Worm (Caenorhabditis elegans) whole organism, L4 larva: Measurements from ENCODE around the gene T05G5.1.

Experiments
- attf-4 ChIP-seq: sonication (generic microtip); optimal IDR thresholded peaks from 3 replicates; lab custom pipeline; 2017; ENCODE audit warnings: missing biosample characterization, missing genetic modification characterization
- ceh-32 ChIP-seq: sonication (generic microtip); optimal IDR thresholded peaks from 2 replicates; lab custom pipeline; 2016; ENCODE audit warnings: mild to moderate bottlenecking, missing genetic modification characterization, missing compliant biosample characterization; ENCODE audit not compliant: poor library complexity
- ceh-82 ChIP-seq: sonication (generic microtip); optimal IDR thresholded peaks from 2 replicates; lab custom pipeline; 2017; ENCODE audit warnings: missing biosample characterization, missing genetic modification characterization
- ces-1 ChIP-seq: fragments of 150-350 bp; sonication (generic microtip); optimal IDR thresholded peaks from 4 replicates; lab custom pipeline; 2014; ENCODE audit warnings: missing biosample characterization, missing genetic modification reagents, missing genetic modification characterization
- dmd-8 ChIP-seq: fragments of 200-800 bp; sonication (Bioruptor generic); IDR thresholded peaks from 2 replicates; pipeline ENCODE4 v1.3.6; 2022; ENCODE audit warnings: missing genetic modification characterization, missing compliant biosample characterization
- fkh-10 ChIP-seq: fragments of 150-350 bp; optimal IDR thresholded peaks from 2 replicates; lab custom pipeline; 2014; ENCODE audit warnings: missing biosample characterization, missing genetic modification reagents, missing genetic modification characterization
- lin-39 ChIP-seq: fragments of 150-350 bp; optimal IDR thresholded peaks from 2 replicates; lab custom pipeline; 2014; ENCODE audit warnings: missing biosample characterization, missing genetic modification reagents, missing genetic modification characterization
- nhr-77 ChIP-seq: fragments of 150-350 bp; optimal IDR thresholded peaks from 2 replicates; lab custom pipeline; 2014; ENCODE audit warnings: missing biosample characterization, missing genetic modification characterization
- pha-4 ChIP-seq, 2 experiments: fragments of 150-350 bp in 1 of 2; fragments of 200-800 bp in 1 of 2; sonication (Bioruptor generic) in 1 of 2; IDR thresholded peaks in 1 of 2; optimal IDR thresholded peaks in 1 of 2; 2 replicates each; pipeline versions ENCODE4 v1.3.6 to Lab custom; 2014 to 2022; ENCODE audit warnings: missing genetic modification characterization in 2 of 2, missing genetic modification reagents in 2 of 2, missing biosample characterization in 1 of 2, missing compliant biosample characterization in 1 of 2
- spr-3 ChIP-seq: fragments of 200-800 bp; sonication (Bioruptor generic); optimal IDR thresholded peaks from 2 replicates; lab custom pipeline; 2018; ENCODE audit warnings: mild to moderate bottlenecking, missing genetic modification characterization, missing compliant biosample characterization
- unc-130 ChIP-seq: sonication (generic microtip); optimal IDR thresholded peaks from 2 replicates; lab custom pipeline; 2016; ENCODE audit warnings: missing genetic modification reagents, missing genetic modification characterization, missing compliant biosample characterization
- unc-62 ChIP-seq, 3 experiments: fragments of 150-350 bp in 1 of 3; sonication (generic microtip); optimal IDR thresholded peaks in 2 of 3; peaks in 1 of 3; 1 replicate in 1 of 3; 2 replicates in 2 of 3; lab custom pipeline; 2014 to 2017; ENCODE audit warnings: missing biosample characterization in 3 of 3, missing genetic modification characterization in 3 of 3, missing genetic modification reagents in 3 of 3, missing genotype in 1 of 3
- zip-2 ChIP-seq: fragments of 150-350 bp; optimal IDR thresholded peaks from 2 replicates; lab custom pipeline; 2014; ENCODE audit warnings: missing biosample characterization, missing genetic modification characterization

DNA sequence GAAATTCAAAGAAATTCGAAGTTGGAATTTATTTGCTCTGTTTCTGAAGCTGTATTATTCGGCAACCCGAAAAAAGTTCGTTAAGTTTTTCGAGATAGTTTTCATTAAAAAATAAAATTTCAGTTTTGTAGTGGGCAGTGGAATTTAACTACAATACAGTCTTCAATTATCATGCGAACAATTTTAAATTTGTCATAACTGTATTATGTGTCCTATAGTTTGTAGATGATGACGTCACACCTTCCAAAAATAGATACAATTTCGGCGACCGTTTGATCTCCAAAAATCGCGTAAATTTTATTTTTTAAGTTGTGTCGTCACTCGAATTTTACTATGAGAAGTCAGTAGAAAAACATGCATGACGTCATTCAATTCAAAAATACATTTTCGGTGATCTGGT is 30.0 kb downstream of the T05G5.1 start:
- TF ChIP-seq unc-130 (GFP tag; lab: Kevin White, UChicago) (no peak), nhr-77 (tag; lab: Kevin White, UChicago) (no peak), spr-3 (GFP tag; lab: Kevin White, UChicago) (no peak), zip-2 (no peak), attf-4 (tag; lab: Kevin White, UChicago) (no peak), ceh-82 (no peak), unc-62 (GFP tag; optimal IDR thresholded peaks at IDR 0.05 in 1 of 2; lab: Kevin White, UChicago) (no peak), unc-62 (tag; optimal IDR thresholded peaks at IDR 0.05; lab: Kevin White, UChicago) (no peak), lin-39 (tag; lab: Kevin White, UChicago) (no peak), pha-4 (GFP tag; IDR thresholded peaks at IDR 0.05; lab: Robert Waterston, UW) (no peak), pha-4 (tag; optimal IDR thresholded peaks at IDR 0.05; lab: Kevin White, UChicago) (no peak), ces-1 (GFP tag; lab: Kevin White, UChicago) (no peak), ceh-32 (no peak), dmd-8 (GFP tag; lab: Robert Waterston, UW) (no peak), fkh-10 (no peak)
